Worm (Caenorhabditis elegans) whole organism, early embryonic: ENCODE results near the gene C06E8.5.

Source experiments
- B0310.2 ChIP-seq: sonication (generic microtip); optimal IDR thresholded peaks from 2 replicates; lab custom pipeline; 2016; ENCODE audit warnings: mild to moderate bottlenecking, missing genetic modification characterization, missing compliant biosample characterization
- aly-1 ChIP-seq: sonication (generic microtip); optimal IDR thresholded peaks from 2 replicates; lab custom pipeline; 2016; ENCODE audit warnings: missing genetic modification characterization, missing compliant biosample characterization
- hnd-1 ChIP-seq: sonication (generic microtip); optimal IDR thresholded peaks from 2 replicates; lab custom pipeline; 2016; ENCODE audit warnings: missing genetic modification characterization, missing compliant biosample characterization
- sea-1 ChIP-seq: fragments of 200-800 bp; sonication (Bioruptor generic); conservative IDR thresholded peaks from 2 replicates; pipeline ENCODE4 v1.3.6; 2022; ENCODE audit warnings: missing genetic modification characterization, missing compliant biosample characterization
- tbx-11 ChIP-seq: fragments of 200-800 bp; sonication (Bioruptor generic); IDR thresholded peaks from 2 replicates; pipeline ENCODE4 v1.3.6; 2022; ENCODE audit warnings: missing genetic modification characterization, missing compliant biosample characterization

The C06E8.5 gene

ce11 chrIII:6953978-6954377 lies 51.3 kb downstream of the C06E8.5 start:
- no peak for TF ChIP-seq hnd-1 (tag; lab: Kevin White, UChicago)
- TF ChIP-seq sea-1 (GFP tag; lab: Robert Waterston, UW) = no peak
- TF ChIP-seq aly-1 = no peak
- no peak for TF ChIP-seq B0310.2
- no peak for TF ChIP-seq tbx-11

- TF ChIP-seq hnd-1 (tag; lab: Kevin White, UChicago) = no peak
Measured at ce11 chrIII:6953373-6953772, 51.9 kb downstream of the C06E8.5 start.
